Fruit fly (Drosophila melanogaster) whole organism, embryonic: ENCODE measurements around the gene Patsas.
A peak's percentile ranks its signal among the peaks of the same experiment; 100 is the strongest.

Experiments used
- BEAF-32 ChIP-seq: fragments of 200-800 bp; sonication (Bioruptor generic); optimal IDR thresholded peaks from 3 replicates; lab custom pipeline; 2017; ENCODE audit warnings: missing biosample characterization, missing genetic modification characterization, mild to moderate bottlenecking, moderate library complexity, missing genetic modification reagents
- Bgb ChIP-seq: fragments of 200-800 bp; sonication (Bioruptor generic); IDR thresholded peaks from 2 replicates; pipeline ENCODE4 v1.3.6; 2022; ENCODE audit warnings: missing biosample characterization, missing genetic modification characterization; ENCODE audit not compliant: partially characterized antibody
- Bteb2 ChIP-seq: fragments of 200-800 bp; sonication (Bioruptor generic); optimal IDR thresholded peaks from 2 replicates; lab custom pipeline; 2016; ENCODE audit warnings: missing biosample characterization, missing genetic modification characterization
- CG10267 ChIP-seq: fragments of 200-800 bp; sonication (Bioruptor generic); optimal IDR thresholded peaks from 2 replicates; lab custom pipeline; 2018; ENCODE audit warnings: missing biosample characterization, mild to moderate bottlenecking, missing genetic modification characterization, moderate library complexity
- CG12659 ChIP-seq: fragments of 200-800 bp; sonication (Bioruptor generic); optimal IDR thresholded peaks from 3 replicates; lab custom pipeline; 2017; ENCODE audit warnings: mild to moderate bottlenecking, missing biosample characterization, missing genetic modification reagents, missing genetic modification characterization
- CG14710 ChIP-seq: fragments of 200-800 bp; sonication (Bioruptor generic); optimal IDR thresholded peaks from 3 replicates; lab custom pipeline; 2019; ENCODE audit warnings: missing biosample characterization, mild to moderate bottlenecking, missing genetic modification characterization, moderate library complexity
- CG15514 ChIP-seq: fragments of 200-800 bp; sonication (Bioruptor generic); optimal IDR thresholded peaks from 3 replicates; lab custom pipeline; 2017; ENCODE audit warnings: missing biosample characterization, missing genetic modification characterization, mild to moderate bottlenecking, moderate library complexity, missing genetic modification reagents
- CG18619 ChIP-seq: fragments of 200-800 bp; sonication (Bioruptor generic); optimal IDR thresholded peaks from 3 replicates; lab custom pipeline; 2017; ENCODE audit warnings: missing biosample characterization, mild to moderate bottlenecking, missing genetic modification characterization
- CG2116 ChIP-seq: fragments of 200-800 bp; sonication (Bioruptor generic); optimal IDR thresholded peaks from 3 replicates; lab custom pipeline; 2018; ENCODE audit warnings: missing biosample characterization, mild to moderate bottlenecking, missing genetic modification characterization
- CG3847 ChIP-seq: fragments of 200-800 bp; sonication (Bioruptor generic); IDR thresholded peaks from 2 replicates; pipeline ENCODE4 v1.3.6; 2022; ENCODE audit warnings: missing biosample characterization, missing genetic modification characterization
- CG4730 ChIP-seq: fragments of 200-800 bp; sonication (Bioruptor generic); IDR thresholded peaks from 2 replicates; pipeline ENCODE4 v1.3.6; 2022; ENCODE audit warnings: missing biosample characterization, missing genetic modification characterization
- CG6791 ChIP-seq: fragments of 200-800 bp; sonication (Bioruptor generic); IDR thresholded peaks from 3 replicates; pipeline ENCODE4 v1.3.6; 2022; ENCODE audit warnings: missing biosample characterization, missing genetic modification characterization; ENCODE audit not compliant: partially characterized antibody
- CG6813 ChIP-seq: fragments of 200-800 bp; sonication (Bioruptor generic); optimal IDR thresholded peaks from 2 replicates; lab custom pipeline; 2017; ENCODE audit warnings: missing biosample characterization, missing genetic modification characterization, mild to moderate bottlenecking, moderate library complexity, missing genetic modification reagents
- CG9215 ChIP-seq: fragments of 200-800 bp; sonication (Bioruptor generic); IDR thresholded peaks from 2 replicates; pipeline ENCODE4 v1.3.6; 2022; ENCODE audit warnings: missing biosample characterization, missing genetic modification characterization
- CG9437 ChIP-seq: fragments of 200-800 bp; sonication (Bioruptor generic); optimal IDR thresholded peaks from 2 replicates; lab custom pipeline; 2018; ENCODE audit warnings: missing biosample characterization, mild to moderate bottlenecking, missing genetic modification characterization
- CTCF ChIP-seq: fragments of 200-800 bp; sonication (Bioruptor generic); optimal IDR thresholded peaks from 2 replicates; lab custom pipeline; 2017; ENCODE audit warnings: missing biosample characterization, mild to moderate bottlenecking, missing genetic modification characterization, moderate library complexity
- Dp ChIP-seq: fragments of 200-800 bp; sonication (Bioruptor generic); optimal IDR thresholded peaks from 2 replicates; lab custom pipeline; 2018; ENCODE audit warnings: missing biosample characterization, mild to moderate bottlenecking, missing genetic modification characterization, moderate library complexity
- Dref ChIP-seq: fragments of 200-800 bp; sonication (Bioruptor generic); IDR thresholded peaks from 2 replicates; pipeline ENCODE4 v1.3.6; 2022; ENCODE audit warnings: missing biosample characterization, missing genetic modification characterization
- H15 ChIP-seq: fragments of 200-800 bp; sonication (Bioruptor generic); IDR thresholded peaks from 3 replicates; pipeline ENCODE4 v1.3.6; 2022; ENCODE audit warnings: missing biosample characterization, missing genetic modification characterization
- Hey ChIP-seq: fragments of 200-800 bp; sonication (Bioruptor generic); optimal IDR thresholded peaks from 3 replicates; lab custom pipeline; 2018; ENCODE audit warnings: missing biosample characterization, mild to moderate bottlenecking, missing genetic modification characterization
- HmgZ ChIP-seq: fragments of 200-800 bp; sonication (Bioruptor generic); optimal IDR thresholded peaks from 2 replicates; lab custom pipeline; 2018; ENCODE audit warnings: missing biosample characterization, mild to moderate bottlenecking, missing genetic modification characterization
- Jarid2 ChIP-seq: fragments of 200-800 bp; sonication (Bioruptor generic); optimal IDR thresholded peaks from 3 replicates; lab custom pipeline; 2017; ENCODE audit warnings: mild to moderate bottlenecking, missing biosample characterization, missing genetic modification reagents, missing genetic modification characterization
- Lhr ChIP-seq: fragments of 200-800 bp; sonication (Bioruptor generic); optimal IDR thresholded peaks from 3 replicates; lab custom pipeline; 2017; ENCODE audit warnings: mild to moderate bottlenecking, missing biosample characterization, missing genetic modification reagents, missing genetic modification characterization
- MBD-R2 ChIP-seq: fragments of 200-800 bp; sonication (Bioruptor generic); IDR thresholded peaks from 2 replicates; pipeline ENCODE4 v1.3.6; 2022; ENCODE audit warnings: missing biosample characterization, missing genetic modification characterization
- NK7.1 ChIP-seq: fragments of 200-800 bp; sonication (Bioruptor generic); optimal IDR thresholded peaks from 3 replicates; lab custom pipeline; 2016; ENCODE audit warnings: missing biosample characterization, missing genetic modification characterization
- Nf-YB ChIP-seq: fragments of 200-800 bp; sonication (Bioruptor generic); optimal IDR thresholded peaks from 3 replicates; lab custom pipeline; 2019; ENCODE audit warnings: missing biosample characterization, mild to moderate bottlenecking, missing genetic modification characterization, moderate library complexity
- NfI ChIP-seq: fragments of 200-800 bp; sonication (Bioruptor generic); optimal IDR thresholded peaks from 3 replicates; lab custom pipeline; 2018; ENCODE audit warnings: missing biosample characterization, mild to moderate bottlenecking, missing genetic modification characterization, moderate library complexity
- Opbp ChIP-seq: fragments of 200-800 bp; sonication (Bioruptor generic); IDR thresholded peaks from 3 replicates; pipeline ENCODE4 v1.3.6; 2022; ENCODE audit warnings: missing biosample characterization, missing genetic modification characterization; ENCODE audit not compliant: partially characterized antibody
- Pdp1 ChIP-seq, 2 experiments: fragments of 200-800 bp; sonication (Bioruptor generic); optimal IDR thresholded peaks; 3 replicates each; lab custom pipeline; 2016; ENCODE audit warnings: missing biosample characterization in 2 of 2, missing genetic modification characterization in 2 of 2, mild to moderate bottlenecking in 1 of 2, moderate library complexity in 1 of 2
- Scr ChIP-seq: fragments of 200-800 bp; sonication (Bioruptor generic); IDR thresholded peaks from 2 replicates; pipeline ENCODE4 v1.3.6; 2022; ENCODE audit warnings: missing biosample characterization, missing genetic modification characterization; ENCODE audit not compliant: partially characterized antibody
- Sin3A ChIP-seq: fragments of >200 bp; optimal IDR thresholded peaks from 2 replicates; lab custom pipeline; 2018
- Stat92E ChIP-seq, 3 experiments: fragments of >200 bp in 2 of 3; fragments of 200-800 bp in 1 of 3; sonication (Bioruptor generic) in 1 of 3; optimal IDR thresholded peaks; 2 replicates each; lab custom pipeline; 2017 to 2019; ENCODE audit warnings: missing biosample characterization in 3 of 3, missing genetic modification characterization in 3 of 3, mild to moderate bottlenecking in 1 of 3, moderate library complexity in 1 of 3
- amos ChIP-seq: fragments of 200-800 bp; sonication (Bioruptor generic); IDR thresholded peaks from 2 replicates; pipeline ENCODE4 v1.3.6; 2022; ENCODE audit warnings: missing biosample characterization, missing genetic modification characterization; ENCODE audit not compliant: partially characterized antibody
- br ChIP-seq: fragments of >200 bp; optimal IDR thresholded peaks from 2 replicates; lab custom pipeline; 2017
- bsh ChIP-seq, 2 experiments: fragments of 200-800 bp; sonication (Bioruptor generic); optimal IDR thresholded peaks; 2 replicates each; lab custom pipeline; 2017 to 2018; ENCODE audit warnings: mild to moderate bottlenecking in 2 of 2, missing biosample characterization in 2 of 2, missing genetic modification characterization in 2 of 2, moderate library complexity in 1 of 2
- crp ChIP-seq, 2 experiments: fragments of 200-800 bp; sonication (Bioruptor generic); optimal IDR thresholded peaks; 2 replicates in 1 of 2; 3 replicates in 1 of 2; lab custom pipeline; 2017; ENCODE audit warnings: missing biosample characterization in 2 of 2, missing genetic modification characterization in 2 of 2, mild to moderate bottlenecking in 1 of 2, moderate library complexity in 1 of 2
- hb ChIP-seq: fragments of 200-800 bp; sonication (Bioruptor generic); IDR thresholded peaks from 3 replicates; pipeline ENCODE4 v1.3.6; 2022; ENCODE audit warnings: missing biosample characterization, missing genetic modification characterization; ENCODE audit not compliant: partially characterized antibody
- inv ChIP-seq: fragments of 200-800 bp; sonication (Bioruptor generic); IDR thresholded peaks from 2 replicates; pipeline ENCODE4 v1.3.6; 2022; ENCODE audit warnings: missing biosample characterization, missing genetic modification characterization; ENCODE audit not compliant: partially characterized antibody
- kah ChIP-seq: fragments of 200-800 bp; sonication (Bioruptor generic); optimal IDR thresholded peaks from 2 replicates; lab custom pipeline; 2018; ENCODE audit warnings: missing biosample characterization, mild to moderate bottlenecking, missing genetic modification characterization
- maf-S ChIP-seq: fragments of 200-800 bp; sonication (Bioruptor generic); optimal IDR thresholded peaks from 2 replicates; lab custom pipeline; 2016; ENCODE audit warnings: missing biosample characterization, missing genetic modification characterization
- nmo ChIP-seq: fragments of 200-800 bp; sonication (Bioruptor generic); optimal IDR thresholded peaks from 2 replicates; lab custom pipeline; 2018; ENCODE audit warnings: missing biosample characterization, mild to moderate bottlenecking, missing genetic modification characterization, moderate library complexity
- pho ChIP-seq: fragments of 200-800 bp; sonication (Bioruptor generic); optimal IDR thresholded peaks from 2 replicates; lab custom pipeline; 2016; ENCODE audit warnings: missing biosample characterization, missing genetic modification characterization
- pros ChIP-seq: fragments of 200-800 bp; sonication (Bioruptor generic); optimal IDR thresholded peaks from 3 replicates; lab custom pipeline; 2019; ENCODE audit warnings: missing biosample characterization, mild to moderate bottlenecking, missing genetic modification characterization, moderate library complexity
- sens-2 ChIP-seq: fragments of 200-800 bp; sonication (Bioruptor generic); IDR thresholded peaks from 2 replicates; pipeline ENCODE4 v1.3.6; 2022; ENCODE audit warnings: missing biosample characterization, missing genetic modification characterization
- sr ChIP-seq: fragments of 200-800 bp; sonication (Bioruptor generic); IDR thresholded peaks from 3 replicates; pipeline ENCODE4 v1.3.6; 2022; ENCODE audit warnings: missing biosample characterization, missing genetic modification characterization
- tna ChIP-seq: fragments of 200-800 bp; sonication (Bioruptor generic); IDR thresholded peaks from 2 replicates; pipeline ENCODE4 v1.3.6; 2022; ENCODE audit warnings: missing biosample characterization, missing genetic modification characterization; ENCODE audit not compliant: partially characterized antibody
- trem ChIP-seq: fragments of 200-800 bp; optimal IDR thresholded peaks from 3 replicates; lab custom pipeline; 2019; ENCODE audit warnings: missing biosample characterization, mild to moderate bottlenecking, missing genetic modification characterization, moderate library complexity
- vvl ChIP-seq: fragments of 200-800 bp; sonication (Bioruptor generic); IDR thresholded peaks from 2 replicates; pipeline ENCODE4 v1.3.6; 2022; ENCODE audit warnings: missing biosample characterization, missing genetic modification characterization
- zen ChIP-seq: fragments of 200-800 bp; sonication (Bioruptor generic); optimal IDR thresholded peaks from 3 replicates; lab custom pipeline; 2018; ENCODE audit warnings: missing biosample characterization, mild to moderate bottlenecking, missing genetic modification characterization, moderate library complexity

Gene Patsas

dm6 chr2L:12093652-12094051, 9.4 kb downstream of the Patsas start (continued):
- TF ChIP-seq bsh (GFP tag; optimal IDR thresholded peaks at IDR 0.05; lab: Kevin White, UChicago) (no peak), inv (GFP tag; lab: Robert Waterston, UW) (no peak), CG2116 (GFP tag; lab: Kevin White, UChicago) (peak; percentile 48), Opbp (GFP tag; lab: Robert Waterston, UW) (no peak), Nf-YB (peak; percentile 14), Bgb (GFP tag; lab: Robert Waterston, UW) (peak; percentile 56), CG12659 (GFP tag; lab: Kevin White, UChicago) (peak; percentile 51), NfI (GFP tag; lab: Kevin White, UChicago) (peak; percentile 7), Lhr (GFP tag; lab: Kevin White, UChicago) (peak; percentile 64), HmgZ (tag; lab: Kevin White, UChicago) (peak; percentile 69), pho (GFP tag; lab: Kevin White, UChicago) (peak; percentile 1), Pdp1 (GFP tag; optimal IDR thresholded peaks at IDR 0.05; lab: Kevin White, UChicago) (peak in 1 of 2 experiments; percentile 89), Dp (GFP tag; lab: Kevin White, UChicago) (peak; percentile 75), BEAF-32 (GFP tag; lab: Kevin White, UChicago) (peak; percentile 38), CG14710 (tag; lab: Kevin White, UChicago) (peak; percentile 100), CG10267 (peak; percentile 58), CG3847 (GFP tag; lab: Robert Waterston, UW) (peak; percentile 58), br (no peak), vvl (no peak), CG18619 (GFP tag; lab: Kevin White, UChicago) (no peak), tna (GFP tag; lab: Robert Waterston, UW) (peak; percentile 47; the same call in 1 of the 2 replicates), CG9437 (GFP tag; lab: Kevin White, UChicago) (no peak), Scr (peak; percentile 37), crp (GFP tag; optimal IDR thresholded peaks at IDR 0.05; lab: Kevin White, UChicago) (peak in 1 of 2 experiments; percentile 45), sr (GFP tag; lab: Robert Waterston, UW) (peak; percentile 4; the same call in 1 of the 3 replicates), amos (peak; percentile 11; the same call in 1 of the 2 replicates), maf-S (GFP tag; lab: Kevin White, UChicago) (no peak), CTCF (GFP tag; lab: Kevin White, UChicago) (peak; percentile 21), hb (GFP tag; lab: Robert Waterston, UW) (no peak), pros (no peak), CG9215 (GFP tag; lab: Robert Waterston, UW) (no peak), trem (tag; lab: Kevin White, UChicago) (peak; percentile 53), Jarid2 (GFP tag; lab: Kevin White, UChicago) (peak; percentile 24), H15 (GFP tag; lab: Robert Waterston, UW) (no peak), sens-2 (GFP tag; lab: Robert Waterston, UW) (no peak), Bteb2 (no peak), CG15514 (peak; percentile 85), MBD-R2 (peak; percentile 60), Hey (tag; lab: Kevin White, UChicago) (no peak), NK7.1 (GFP tag; lab: Kevin White, UChicago) (no peak), zen (tag; lab: Kevin White, UChicago) (peak; percentile 7), Sin3A (lab: Kevin White, UChicago) (peak; percentile 24), CG4730 (no peak), kah (GFP tag; lab: Kevin White, UChicago) (peak; percentile 0), CG6813 (GFP tag; lab: Kevin White, UChicago) (no peak), Dref (GFP tag; lab: Robert Waterston, UW) (peak; percentile 43), CG6791 (GFP tag; lab: Robert Waterston, UW) (no peak), nmo (GFP tag; lab: Kevin White, UChicago) (peak; percentile 32), Stat92E (GFP tag; optimal IDR thresholded peaks at IDR 0.05; lab: Kevin White, UChicago) (no peak)
